Fruit fly (Drosophila melanogaster) whole organism: Measurements from ENCODE around the gene CG34290.

Experiments
- CG8478 ChIP-seq: fragments of >200 bp; optimal IDR thresholded peaks from 2 replicates; lab custom pipeline; 2018; ENCODE audit warnings: inconsistent platforms
- Dll ChIP-seq: fragments of >200 bp; optimal IDR thresholded peaks from 2 replicates; lab custom pipeline; 2017
- EcR ChIP-seq, 2 experiments: fragments of >200 bp; optimal IDR thresholded peaks; 2 replicates each; lab custom pipeline; 2017; ENCODE audit warnings: missing biosample characterization in 2 of 2, missing genetic modification characterization in 2 of 2, missing genetic modification reagents in 2 of 2
- pan ChIP-seq: fragments of >200 bp; optimal IDR thresholded peaks from 2 replicates; lab custom pipeline; 2017
- psq ChIP-seq: fragments of >200 bp; optimal IDR thresholded peaks from 2 replicates; lab custom pipeline; 2017
- usp ChIP-seq: fragments of >200 bp; optimal IDR thresholded peaks from 2 replicates; lab custom pipeline; 2017; ENCODE audit warnings: missing biosample characterization, missing genetic modification characterization, mixed read lengths

Gene CG34290

dm6 chr3R:24266786-24267579, 22.6 kb downstream of the CG34290 start:
- TF ChIP-seq CG8478: no peak
- peak in 1 of 2 experiments; percentile 56 for TF ChIP-seq EcR (GFP tag; optimal IDR thresholded peaks at IDR 0.05; lab: Kevin White, UChicago)
- TF ChIP-seq psq (lab: Kevin White, UChicago): no peak
- no peak for TF ChIP-seq Dll (lab: Kevin White, UChicago)
- no peak for TF ChIP-seq pan (lab: Kevin White, UChicago)
- TF ChIP-seq usp (GFP tag; lab: Kevin White, UChicago): no peak

dm6 chr3R:24264414-24265363, 24.9 kb downstream of the CG34290 start:
- TF ChIP-seq Dll (lab: Kevin White, UChicago) (no peak), pan (lab: Kevin White, UChicago) (no peak), CG8478 (no peak), usp (GFP tag; lab: Kevin White, UChicago) (no peak), EcR (GFP tag; optimal IDR thresholded peaks at IDR 0.05; lab: Kevin White, UChicago) (no peak), psq (lab: Kevin White, UChicago) (no peak)

dm6 chr3R:24263588-24264413, 25.8 kb downstream of the CG34290 start:
- TF ChIP-seq CG8478: no peak

- TF ChIP-seq Dll (lab: Kevin White, UChicago) (no peak), CG8478 (no peak), psq (lab: Kevin White, UChicago) (no peak), pan (lab: Kevin White, UChicago) (no peak)
Observed at dm6 chr3R:24262923-24263322, 26.7 kb downstream of the CG34290 start.

dm6 chr3R:24261380-24262021, 28.1 kb downstream of the CG34290 start:
- TF ChIP-seq Dll (lab: Kevin White, UChicago): no peak
- TF ChIP-seq CG8478: no peak
- no peak for TF ChIP-seq usp (GFP tag; lab: Kevin White, UChicago)
- TF ChIP-seq psq (lab: Kevin White, UChicago): no peak
- TF ChIP-seq EcR (GFP tag; optimal IDR thresholded peaks at IDR 0.05; lab: Kevin White, UChicago): no peak
- TF ChIP-seq pan (lab: Kevin White, UChicago): no peak

dm6 chr3R:24260411-24260810, 29.2 kb downstream of the CG34290 start:
- no peak for TF ChIP-seq usp (GFP tag; lab: Kevin White, UChicago)
- TF ChIP-seq CG8478: no peak
- TF ChIP-seq psq (lab: Kevin White, UChicago): no peak
- TF ChIP-seq Dll (lab: Kevin White, UChicago): no peak
- no peak for TF ChIP-seq pan (lab: Kevin White, UChicago)
- no peak for TF ChIP-seq EcR (GFP tag; optimal IDR thresholded peaks at IDR 0.05; lab: Kevin White, UChicago)

dm6 chr3R:24260041-24260379, 29.6 kb downstream of the CG34290 start:
- no peak for TF ChIP-seq usp (GFP tag; lab: Kevin White, UChicago)
- TF ChIP-seq CG8478: no peak
- TF ChIP-seq psq (lab: Kevin White, UChicago): no peak
- TF ChIP-seq Dll (lab: Kevin White, UChicago): no peak
- TF ChIP-seq pan (lab: Kevin White, UChicago): no peak
- TF ChIP-seq EcR (GFP tag; optimal IDR thresholded peaks at IDR 0.05; lab: Kevin White, UChicago): no peak

- TF ChIP-seq CG8478 (no peak), Dll (lab: Kevin White, UChicago) (peak; percentile 81)
Observed at dm6 chr3R:24259278-24260040, 30.2 kb downstream of the CG34290 start.

- TF ChIP-seq Dll (lab: Kevin White, UChicago) (no peak), pan (lab: Kevin White, UChicago) (no peak), EcR (GFP tag; optimal IDR thresholded peaks at IDR 0.05; lab: Kevin White, UChicago) (no peak), psq (lab: Kevin White, UChicago) (no peak), usp (GFP tag; lab: Kevin White, UChicago) (no peak), CG8478 (no peak)
Observed at dm6 chr3R:24258333-24258732, 31.3 kb downstream of the CG34290 start.

- TF ChIP-seq pan (lab: Kevin White, UChicago) (no peak), usp (GFP tag; lab: Kevin White, UChicago) (no peak), CG8478 (no peak), psq (lab: Kevin White, UChicago) (no peak), Dll (lab: Kevin White, UChicago) (no peak), EcR (GFP tag; optimal IDR thresholded peaks at IDR 0.05; lab: Kevin White, UChicago) (no peak)
Observed at dm6 chr3R:24252494-24252893, 37.1 kb downstream of the CG34290 start, which contains the start of gene beta-PheRS. Gene beta-PheRS, minus strand, starts transcription at chr3R:24252679.
